Fruit fly (Drosophila melanogaster) whole organism, wandering third instar larva: Measurements from ENCODE around the gene bai.

Experiments
- ey ChIP-seq: fragments of 200-800 bp; sonication (Bioruptor generic); optimal IDR thresholded peaks from 2 replicates; lab custom pipeline; 2016; ENCODE audit warnings: missing biosample characterization, missing genetic modification characterization
- lola ChIP-seq: fragments of >200 bp; optimal IDR thresholded peaks from 2 replicates; lab custom pipeline; 2017; ENCODE audit warnings: missing biosample characterization, missing genetic modification characterization
- psq ChIP-seq: fragments of 200-800 bp; sonication (Bioruptor generic); optimal IDR thresholded peaks from 3 replicates; lab custom pipeline; 2017; ENCODE audit warnings: missing biosample characterization, mild to moderate bottlenecking, missing genetic modification characterization, moderate library complexity
- sage ChIP-seq: fragments of 200-800 bp; sonication (Bioruptor generic); optimal IDR thresholded peaks from 2 replicates; lab custom pipeline; 2016; ENCODE audit warnings: missing biosample characterization, mild to moderate bottlenecking, missing genetic modification characterization

DNA sequence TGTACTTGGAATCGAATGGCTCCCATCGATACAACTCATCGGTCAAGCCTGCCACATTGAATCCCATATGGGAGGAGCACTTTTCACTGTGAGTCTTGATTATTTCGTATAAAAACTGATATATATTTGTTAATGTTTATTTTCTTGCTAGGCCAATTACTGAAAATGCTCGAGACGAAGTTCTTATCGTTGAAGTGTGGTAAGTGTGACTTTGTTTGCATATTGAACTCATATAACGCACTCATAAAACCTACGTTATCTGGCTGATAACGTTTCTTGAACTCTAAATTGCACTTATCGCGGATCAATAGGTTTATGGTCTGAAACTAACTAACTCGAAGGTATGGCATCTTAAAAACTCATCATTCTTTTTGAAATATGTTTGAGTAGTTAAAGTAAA is 21.3 kb downstream of the bai start:
- TF ChIP-seq lola (GFP tag; lab: Kevin White, UChicago) (no peak), sage (GFP tag; lab: Kevin White, UChicago) (no peak), psq (no peak), ey (GFP tag; lab: Kevin White, UChicago) (no peak)
